Fruit fly (Drosophila melanogaster) whole organism, larva: ENCODE results near the gene Klp67A.

ENCODE experiments used
- noc ChIP-seq: fragments of 200-800 bp; sonication (Bioruptor generic); optimal IDR thresholded peaks from 3 replicates; lab custom pipeline; 2019; ENCODE audit warnings: missing biosample characterization, mild to moderate bottlenecking, missing genetic modification characterization, moderate library complexity

Klp67A gene

DNA sequence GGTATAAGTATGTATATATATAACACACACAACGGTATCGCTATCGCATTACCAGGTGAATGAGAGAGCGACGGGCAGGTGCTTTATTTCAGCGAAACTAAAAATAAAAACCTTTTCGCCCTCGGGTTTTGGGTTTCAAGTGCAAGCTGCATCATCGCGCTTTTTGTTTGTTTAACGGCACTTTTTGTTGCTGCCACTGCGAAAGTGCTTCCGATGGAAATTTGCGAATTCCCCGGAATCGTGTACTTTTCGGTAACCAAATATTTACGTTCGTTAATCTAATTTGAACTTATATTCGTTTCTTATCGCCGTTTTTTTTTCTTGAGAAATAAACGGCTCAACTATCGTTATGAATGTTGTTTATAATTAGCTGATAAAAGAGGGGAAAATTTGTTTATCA is 29.2 kb upstream of the Klp67A start:
- no peak for TF ChIP-seq noc (tag; lab: Kevin White, UChicago)

DNA sequence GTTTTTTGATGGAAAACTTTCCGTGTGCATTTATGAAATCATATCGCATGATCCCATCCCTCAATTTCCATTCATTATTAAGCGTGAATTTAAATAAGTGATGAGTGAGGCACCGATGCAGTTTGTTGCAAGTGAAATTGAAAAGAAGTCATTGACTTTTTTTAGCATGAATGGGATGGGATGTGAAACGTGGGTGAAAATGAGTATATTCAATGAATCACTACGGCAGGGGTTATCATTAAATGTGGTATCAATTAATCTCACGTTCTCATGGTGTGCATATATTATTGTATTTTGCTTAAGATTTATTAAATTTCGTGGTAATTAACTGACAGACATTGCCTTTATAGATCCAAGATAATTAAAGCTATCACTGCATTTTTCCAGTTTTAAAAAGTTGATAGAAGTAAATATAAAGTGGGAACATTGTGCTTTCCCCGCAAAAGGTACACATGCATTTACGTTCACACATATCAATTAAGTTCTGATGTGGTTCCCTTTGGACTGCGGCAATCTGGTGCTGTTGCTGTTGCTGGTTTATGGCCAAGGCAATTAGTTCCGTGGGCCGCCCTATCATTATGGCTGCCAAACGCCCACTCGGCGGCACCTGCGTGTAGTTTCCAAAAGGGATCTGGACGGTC is 24.6 kb upstream of the Klp67A start:
- no peak for TF ChIP-seq noc (tag; lab: Kevin White, UChicago)

DNA sequence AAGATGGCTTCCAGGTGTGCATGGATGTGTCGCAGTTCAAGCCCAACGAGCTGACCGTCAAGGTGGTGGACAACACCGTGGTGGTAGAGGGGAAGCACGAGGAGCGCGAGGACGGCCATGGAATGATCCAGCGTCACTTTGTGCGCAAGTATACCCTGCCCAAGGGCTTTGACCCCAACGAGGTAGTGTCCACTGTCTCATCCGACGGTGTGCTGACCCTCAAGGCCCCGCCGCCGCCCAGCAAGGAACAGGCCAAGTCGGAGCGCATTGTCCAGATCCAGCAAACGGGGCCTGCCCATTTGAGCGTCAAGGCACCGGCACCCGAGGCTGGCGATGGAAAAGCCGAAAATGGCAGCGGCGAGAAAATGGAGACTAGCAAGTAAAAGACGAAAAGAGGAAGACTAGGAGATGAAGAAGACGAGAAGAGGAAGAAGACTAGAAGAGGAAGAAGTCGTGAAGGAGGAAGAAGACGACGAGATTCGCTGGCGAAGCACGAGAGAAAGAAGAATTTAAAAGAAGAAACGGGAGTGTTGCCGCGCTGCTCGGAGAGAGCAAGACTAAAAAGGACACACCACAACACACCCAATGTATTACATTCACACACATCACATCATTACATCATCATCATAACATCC is 17.7 kb upstream of the Klp67A start:
- TF ChIP-seq noc (tag; lab: Kevin White, UChicago), result no peak

DNA sequence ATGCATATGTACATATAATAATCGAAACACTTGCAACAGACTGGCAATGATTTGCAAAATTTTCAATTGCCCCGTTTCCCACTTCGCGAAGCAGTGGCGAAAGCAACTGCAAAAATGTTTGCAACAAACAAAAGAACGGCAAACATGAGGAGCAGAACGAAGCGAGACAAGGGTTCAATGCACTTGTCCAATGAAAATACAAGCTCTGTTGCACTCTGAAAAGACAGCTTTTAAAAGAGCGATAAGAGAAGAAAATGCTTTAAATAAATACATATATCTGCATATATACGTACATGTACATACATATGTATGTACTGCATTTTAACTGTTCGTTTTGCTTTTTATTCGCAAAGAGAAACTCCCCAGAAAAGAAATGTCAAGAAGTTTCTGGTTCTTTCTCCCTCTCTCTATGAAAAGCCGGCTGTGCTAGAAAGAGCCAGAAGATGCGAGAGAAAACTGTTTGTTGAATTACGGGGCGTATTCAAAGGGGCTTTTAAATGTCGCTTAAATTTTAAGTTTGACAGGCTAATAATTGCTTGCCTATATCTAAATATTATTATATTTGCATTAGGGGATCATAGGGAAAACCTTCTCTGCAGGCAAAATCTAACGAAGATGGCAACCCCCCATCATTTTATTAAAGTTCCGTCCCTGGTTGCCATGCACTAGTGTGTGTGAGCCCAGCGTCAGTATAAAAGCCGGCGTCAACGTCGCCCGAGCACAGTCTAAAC is 16.7 kb upstream of the Klp67A start, which contains the start of gene Hsp27:
Gene Hsp27, plus strand, starts transcription at position 719 of the 731 bp plus-strand sequence.
- peak; percentile 98 for TF ChIP-seq noc (tag; lab: Kevin White, UChicago)

DNA sequence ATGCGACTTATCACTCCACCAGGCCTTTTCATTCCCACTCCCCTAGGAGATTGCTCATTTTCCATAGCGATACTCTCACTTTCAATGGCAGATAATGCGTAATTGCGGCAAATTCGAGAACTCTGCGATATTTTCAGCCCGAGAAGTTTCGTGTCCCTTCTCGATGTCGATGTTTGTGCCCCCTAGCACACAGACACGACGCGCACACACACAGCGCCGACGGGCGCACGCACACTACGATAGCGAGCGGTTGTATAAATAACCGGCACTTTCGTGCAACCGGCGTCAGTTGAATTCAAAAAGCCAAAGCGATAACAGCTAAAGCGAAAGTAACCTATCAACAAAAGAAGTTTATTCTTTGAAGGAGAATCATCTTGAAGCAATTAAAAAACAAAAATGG is 14.8 kb upstream of the Klp67A start, which contains the start of gene Hsp23:
Gene Hsp23, plus strand, starts transcription at position 281 of the 400 bp plus-strand sequence.
- no peak for TF ChIP-seq noc (tag; lab: Kevin White, UChicago)

DNA sequence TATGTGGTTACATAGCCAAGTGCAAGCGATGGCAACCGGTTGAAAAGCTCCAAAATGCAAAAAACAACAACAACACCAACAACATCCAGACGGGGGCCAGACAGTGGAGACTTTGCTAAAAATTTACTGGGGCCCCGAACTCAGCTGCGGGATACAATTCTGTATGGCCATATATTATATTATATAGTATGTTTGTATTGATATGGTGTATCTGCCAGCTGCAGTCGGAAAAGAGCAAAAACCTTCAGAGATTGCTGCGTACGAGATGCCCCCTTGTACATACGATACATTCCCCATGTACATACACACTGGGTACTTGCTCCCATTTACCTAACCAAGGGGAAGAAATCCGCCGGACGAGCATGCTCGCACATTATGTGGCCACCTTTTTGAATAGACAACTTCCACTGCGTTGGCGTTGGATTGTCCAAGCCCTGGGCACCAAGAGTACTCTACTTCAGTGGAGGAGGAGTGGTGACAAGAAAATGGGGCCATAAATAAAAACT is 13.6 kb upstream of the Klp67A start:
- no peak for TF ChIP-seq noc (tag; lab: Kevin White, UChicago)

DNA sequence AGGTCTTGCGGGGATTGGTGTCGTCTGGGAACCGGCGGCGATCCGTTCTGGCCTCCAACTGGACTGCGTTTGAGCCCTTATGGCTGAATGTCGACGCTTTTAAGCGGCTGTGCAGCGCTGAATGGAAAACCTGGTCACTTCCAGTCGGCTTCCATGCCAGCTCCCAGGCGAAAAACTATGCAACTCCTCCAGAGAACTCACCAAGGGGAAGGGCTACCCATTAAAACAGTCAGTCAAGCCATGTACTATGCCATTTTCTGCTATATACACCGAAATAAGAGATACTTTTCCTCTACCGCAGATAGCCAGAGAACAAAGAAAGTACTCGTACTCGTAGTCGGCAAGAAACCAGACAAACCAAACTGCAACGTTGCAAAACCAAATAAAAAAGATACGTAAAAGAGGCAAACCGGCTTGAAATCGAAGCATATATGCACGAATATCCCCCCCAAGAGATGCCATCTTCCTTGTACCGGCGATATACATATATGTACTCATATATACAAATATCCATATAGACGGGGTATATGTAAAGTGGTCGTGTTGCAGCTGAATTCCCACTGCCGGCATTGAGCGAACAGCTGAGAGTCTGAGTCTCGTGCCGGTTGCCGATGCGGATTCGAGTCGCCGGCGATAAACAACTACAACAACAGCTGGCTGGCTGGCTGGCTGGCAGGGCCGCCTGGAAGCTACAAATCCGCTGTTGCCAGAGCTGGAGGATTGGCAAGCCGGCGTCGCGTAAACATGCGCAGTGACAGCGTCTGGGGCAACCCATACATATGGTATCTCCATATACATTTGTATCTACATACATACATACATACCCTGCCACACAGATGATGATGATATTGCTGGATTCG is 12.9 kb upstream of the Klp67A start, which contains the start of gene Hsp67Ba:
Gene Hsp67Ba, minus strand, starts transcription at position 51 of the 860 bp plus-strand sequence.
- no peak for TF ChIP-seq noc (tag; lab: Kevin White, UChicago)

DNA sequence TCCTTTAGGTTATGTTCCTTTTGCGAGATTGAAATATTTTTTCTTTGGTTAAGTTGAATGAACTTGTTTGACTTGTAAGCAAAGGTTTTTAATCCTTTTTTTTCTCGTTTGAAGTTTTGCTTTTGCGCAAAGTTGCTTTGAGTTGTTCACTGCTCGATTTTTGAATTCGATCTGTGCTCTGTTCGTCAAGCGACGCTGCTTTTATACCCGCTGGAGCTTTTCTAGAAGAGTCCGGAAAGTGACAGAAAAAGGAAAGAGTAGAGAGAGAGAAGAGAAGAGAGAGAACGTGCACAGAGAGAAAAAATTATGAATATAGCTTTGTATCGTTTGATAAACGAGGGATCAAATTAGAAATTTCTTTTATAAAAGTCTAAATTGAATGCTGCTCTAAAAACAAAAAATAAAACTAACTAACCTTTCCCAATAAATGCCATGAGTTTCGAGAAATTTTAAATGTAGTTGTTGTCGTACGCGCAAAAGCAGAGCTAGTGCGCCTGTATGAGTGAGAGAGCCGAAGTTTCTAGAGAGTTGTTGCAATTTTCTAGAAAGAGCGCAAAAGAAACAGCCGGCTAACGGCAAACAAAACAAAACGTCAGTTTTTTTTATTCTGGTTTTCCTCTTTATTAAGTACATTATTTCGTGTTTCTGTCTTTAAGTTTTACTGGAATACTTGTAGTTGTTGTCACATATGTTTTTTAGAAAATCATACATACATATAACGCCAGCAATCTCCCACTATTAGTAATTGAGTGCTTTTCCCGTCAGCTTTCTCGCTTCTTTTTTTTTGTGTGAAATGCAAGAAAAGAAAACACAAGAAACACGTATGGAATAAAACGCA is 10.6 kb upstream of the Klp67A start, which contains the start of gene Hsp26:
Gene Hsp26, minus strand, starts transcription at position 230 of the 838 bp plus-strand sequence.
- peak; percentile 88 for TF ChIP-seq noc (tag; lab: Kevin White, UChicago)

DNA sequence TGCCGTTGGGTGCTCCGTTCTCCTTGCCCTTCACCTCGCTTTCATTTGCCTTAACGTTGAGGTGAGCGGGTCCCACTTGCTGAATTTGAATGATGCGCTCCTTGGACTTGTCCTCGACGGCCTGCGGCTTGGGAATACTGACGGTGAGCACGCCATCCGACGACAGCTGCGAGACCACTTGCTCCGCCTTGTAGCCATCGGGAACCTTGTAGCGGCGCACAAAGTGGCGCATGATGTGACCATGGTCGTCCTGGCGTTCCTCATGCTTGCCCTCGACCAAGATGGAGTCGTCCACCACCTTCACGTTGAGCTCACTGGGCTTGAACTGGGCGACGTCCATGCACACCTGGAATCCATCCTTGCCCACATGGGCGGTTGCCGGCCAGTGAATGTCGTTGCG is 9.7 kb upstream of the Klp67A start:
- no peak for TF ChIP-seq noc (tag; lab: Kevin White, UChicago)

DNA sequence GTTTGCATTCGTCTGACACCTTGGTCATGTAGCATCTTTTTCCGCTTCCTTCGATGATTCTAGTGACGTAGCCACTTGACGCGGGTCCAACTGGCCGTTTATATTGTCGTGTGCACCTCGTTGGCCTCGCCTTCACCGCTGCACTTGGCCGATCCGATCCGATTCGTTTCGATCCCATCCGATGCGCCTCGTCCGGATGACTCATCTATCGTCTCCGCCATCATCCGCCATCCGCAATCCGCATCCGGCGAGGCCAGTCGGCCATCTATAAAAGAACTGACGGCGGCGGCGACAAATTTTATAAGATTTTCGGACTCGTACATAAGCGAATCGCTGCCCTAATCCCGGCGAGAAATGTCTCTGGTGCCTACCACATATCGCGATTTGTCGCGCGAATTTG is 8.3 kb upstream of the Klp67A start, which contains the start of gene CG4461:
Gene CG4461, plus strand, starts transcription at position 301 of the 400 bp plus-strand sequence.
- no peak for TF ChIP-seq noc (tag; lab: Kevin White, UChicago)

DNA sequence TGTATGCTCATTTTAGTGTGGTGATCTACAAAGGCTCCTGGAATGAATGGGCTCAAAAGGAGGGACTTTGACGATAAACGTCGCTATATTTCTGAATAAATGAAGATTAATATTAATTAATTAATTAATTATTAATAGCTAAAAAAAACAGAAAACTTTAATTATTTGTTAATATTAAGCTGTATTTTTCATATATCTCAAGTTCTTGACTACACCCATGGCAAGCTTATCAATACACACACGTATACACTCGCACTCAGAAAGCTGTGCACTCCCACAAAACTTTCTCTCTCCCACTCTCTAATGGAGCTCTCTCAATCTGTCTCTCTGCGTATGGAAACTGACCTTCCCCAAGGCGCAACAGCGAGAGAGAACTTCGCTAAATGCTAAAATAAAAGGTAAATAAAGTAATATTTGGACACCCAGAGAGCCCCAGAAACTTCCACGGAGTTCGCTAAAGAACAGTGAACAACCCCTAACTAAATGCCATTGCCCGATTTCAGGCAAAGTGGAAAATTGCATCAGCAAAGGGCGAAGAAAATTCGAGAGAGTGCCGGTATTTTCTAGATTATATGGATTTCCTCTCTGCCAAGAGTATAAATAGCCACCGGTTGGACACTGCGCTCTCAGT is 6.6 kb upstream of the Klp67A start:
- TF ChIP-seq noc (tag; lab: Kevin White, UChicago), result peak; percentile 83

DNA sequence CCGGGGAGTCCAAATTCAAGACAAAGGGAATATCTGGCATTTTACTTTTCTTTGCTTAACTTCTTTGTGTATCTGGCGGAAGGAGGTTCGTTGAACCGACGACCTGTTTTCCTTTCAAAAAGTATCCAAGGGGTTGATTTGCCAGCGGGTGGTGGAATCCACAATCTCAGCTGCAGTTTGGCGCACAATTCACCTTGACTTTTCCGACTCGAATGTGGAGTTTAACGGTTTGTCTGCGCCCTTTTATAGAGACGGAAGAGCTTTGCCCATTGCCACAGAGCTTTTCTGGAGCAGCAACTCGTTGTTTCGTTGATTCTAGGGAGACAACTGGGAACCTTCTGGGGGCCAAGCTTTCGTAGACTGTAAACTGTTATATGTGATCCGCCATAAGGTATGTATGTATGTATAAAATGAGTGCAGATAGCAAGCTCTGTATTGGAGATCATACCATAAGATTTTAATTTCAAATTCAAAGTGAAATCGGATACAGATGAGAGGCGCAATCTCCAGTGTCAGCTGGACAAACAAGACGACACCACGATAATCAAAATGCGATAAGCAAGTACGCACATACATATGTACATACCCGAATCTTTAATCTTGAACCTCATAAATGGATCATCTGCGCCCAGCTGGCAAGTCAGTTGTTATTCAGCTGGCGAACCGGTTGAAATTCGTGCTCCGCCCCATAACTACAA is 5.6 kb upstream of the Klp67A start, which contains the start of the genes Hsp67Bc, CG4456 and Hsp22:
Gene Hsp67Bc, minus strand, starts transcription at position 220 of the 698 bp plus-strand sequence.
Gene CG4456, plus strand, starts transcription at position 445 of the 698 bp plus-strand sequence.
Gene Hsp22, plus strand, starts transcription at position 654 of the 698 bp plus-strand sequence.
- TF ChIP-seq noc (tag; lab: Kevin White, UChicago), result peak; percentile 5

DNA sequence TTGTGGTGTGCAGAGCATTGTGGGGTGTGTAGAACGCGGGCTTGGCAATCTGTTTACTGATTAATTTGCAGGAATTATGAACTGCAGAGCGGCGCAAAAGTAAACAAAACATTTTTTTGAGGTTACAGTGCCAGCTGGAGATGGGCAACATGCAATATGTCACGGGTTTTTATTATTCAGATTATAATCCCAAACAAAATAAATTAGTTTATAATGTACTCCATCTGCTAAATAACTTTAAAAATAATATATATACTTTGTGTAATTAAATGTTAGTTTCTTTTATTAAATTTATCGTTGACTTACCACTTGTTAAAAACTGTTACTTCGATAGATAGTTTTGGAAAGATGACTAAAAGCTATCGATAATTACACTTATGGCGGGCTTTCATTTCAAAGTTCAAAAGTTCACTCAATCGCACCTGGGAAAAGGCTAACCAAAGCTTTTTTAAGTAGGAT is 4.1 kb upstream of the Klp67A start, which contains the start of gene Fdx1:
Gene Fdx1, minus strand, starts transcription at position 332 of the 459 bp plus-strand sequence.
- TF ChIP-seq noc (tag; lab: Kevin White, UChicago), result peak; percentile 30
